Fruit fly (Drosophila melanogaster) whole organism, wandering third instar larva: ENCODE data around the gene CG17364.
A peak's percentile ranks its signal among the peaks of the same experiment; 100 is the strongest.

Experiments used
- Abd-B ChIP-seq: fragments of >200 bp; optimal IDR thresholded peaks from 2 replicates; lab custom pipeline; 2017; ENCODE audit warnings: missing biosample characterization, missing genetic modification characterization
- CG32264 ChIP-seq: fragments of 200-800 bp; sonication (Bioruptor generic); optimal IDR thresholded peaks from 2 replicates; lab custom pipeline; 2016; ENCODE audit warnings: missing biosample characterization, missing genetic modification characterization
- CG9705 ChIP-seq: fragments of 200-800 bp; sonication (Bioruptor generic); optimal IDR thresholded peaks from 2 replicates; lab custom pipeline; 2018; ENCODE audit warnings: missing biosample characterization, mild to moderate bottlenecking, missing genetic modification characterization
- CrebA ChIP-seq: fragments of 200-800 bp; sonication (Bioruptor generic); optimal IDR thresholded peaks from 2 replicates; lab custom pipeline; 2016; ENCODE audit warnings: missing biosample characterization, mild to moderate bottlenecking, missing genetic modification characterization, borderline replicate concordance
- Dfd ChIP-seq: fragments of >200 bp; optimal IDR thresholded peaks from 2 replicates; lab custom pipeline; 2017; ENCODE audit warnings: missing biosample characterization, missing genetic modification characterization
- Dif ChIP-seq: fragments of 200-275, 200-300 bp; sonication (Bioruptor generic); optimal IDR thresholded peaks from 2 replicates; lab custom pipeline; 2018; ENCODE audit warnings: missing biosample characterization, missing genetic modification characterization; ENCODE audit not compliant: partially characterized antibody
- GATAd ChIP-seq: sonication (Bioruptor generic); optimal IDR thresholded peaks from 2 replicates; lab custom pipeline; 2016; ENCODE audit warnings: missing biosample characterization, missing genetic modification characterization
- HLH106 ChIP-seq: fragments of 200-800 bp; optimal IDR thresholded peaks from 3 replicates; lab custom pipeline; 2019; ENCODE audit warnings: missing biosample characterization, mild to moderate bottlenecking, missing genetic modification characterization, moderate library complexity
- Hnf4 ChIP-seq: fragments of 200-800 bp; sonication (Bioruptor generic); optimal IDR thresholded peaks from 2 replicates; lab custom pipeline; 2016; ENCODE audit warnings: missing biosample characterization, mild to moderate bottlenecking, missing genetic modification characterization
- Hr83 ChIP-seq: fragments of 200-300 bp; sonication (Bioruptor generic); optimal IDR thresholded peaks from 2 replicates; lab custom pipeline; 2016; ENCODE audit warnings: missing biosample characterization, mild to moderate bottlenecking, missing genetic modification characterization, moderate library complexity; ENCODE audit not compliant: poor library complexity, severe bottlenecking
- Jra ChIP-seq: sonication (Bioruptor generic); optimal IDR thresholded peaks from 2 replicates; lab custom pipeline; 2016; ENCODE audit warnings: missing biosample characterization, missing genetic modification characterization
- Mio ChIP-seq: sonication (Bioruptor generic); optimal IDR thresholded peaks from 2 replicates; lab custom pipeline; 2016; ENCODE audit warnings: missing biosample characterization, missing genetic modification characterization
- Myc ChIP-seq: fragments of >200 bp; optimal IDR thresholded peaks from 2 replicates; lab custom pipeline; 2017
- OdsH ChIP-seq: fragments of 200-800 bp; sonication (Bioruptor generic); optimal IDR thresholded peaks from 2 replicates; lab custom pipeline; 2016; ENCODE audit warnings: missing biosample characterization, mild to moderate bottlenecking, missing genetic modification characterization
- Rel ChIP-seq, 2 experiments: fragments of 200-800 bp; sonication (Bioruptor generic) in 1 of 2; optimal IDR thresholded peaks; 2 replicates in 1 of 2; 3 replicates in 1 of 2; lab custom pipeline; 2016 to 2019; ENCODE audit warnings: mild to moderate bottlenecking in 2 of 2, missing biosample characterization in 2 of 2, missing genetic modification characterization in 2 of 2, moderate library complexity in 1 of 2
- Sp1 ChIP-seq: fragments of 200-800 bp; sonication (Bioruptor generic); optimal IDR thresholded peaks from 3 replicates; lab custom pipeline; 2019; ENCODE audit warnings: missing biosample characterization, mild to moderate bottlenecking, missing genetic modification characterization, moderate library complexity
- brk ChIP-seq: fragments of 200-800 bp; sonication (Bioruptor generic); optimal IDR thresholded peaks from 2 replicates; lab custom pipeline; 2016; ENCODE audit warnings: missing biosample characterization, mild to moderate bottlenecking, missing genetic modification characterization
- dmrt93B ChIP-seq: fragments of 200-800 bp; sonication (Bioruptor generic); optimal IDR thresholded peaks from 2 replicates; lab custom pipeline; 2018; ENCODE audit warnings: missing biosample characterization, mild to moderate bottlenecking, missing genetic modification characterization
- ey ChIP-seq: fragments of 200-800 bp; sonication (Bioruptor generic); optimal IDR thresholded peaks from 2 replicates; lab custom pipeline; 2016; ENCODE audit warnings: missing biosample characterization, missing genetic modification characterization
- foxo ChIP-seq, 2 experiments: fragments of 200-800 bp; sonication (Bioruptor generic); optimal IDR thresholded peaks; 2 replicates in 1 of 2; 3 replicates in 1 of 2; lab custom pipeline; 2016 to 2017; ENCODE audit warnings: missing biosample characterization in 2 of 2, missing genetic modification characterization in 2 of 2
- h ChIP-seq: fragments of 200-800 bp; sonication (Bioruptor generic); optimal IDR thresholded peaks from 3 replicates; lab custom pipeline; 2016; ENCODE audit warnings: missing biosample characterization, mild to moderate bottlenecking, missing genetic modification characterization
- lola ChIP-seq: fragments of >200 bp; optimal IDR thresholded peaks from 2 replicates; lab custom pipeline; 2017; ENCODE audit warnings: missing biosample characterization, missing genetic modification characterization
- pan ChIP-seq: fragments of >200 bp; optimal IDR thresholded peaks from 2 replicates; lab custom pipeline; 2017
- psq ChIP-seq: fragments of 200-800 bp; sonication (Bioruptor generic); optimal IDR thresholded peaks from 3 replicates; lab custom pipeline; 2017; ENCODE audit warnings: missing biosample characterization, mild to moderate bottlenecking, missing genetic modification characterization, moderate library complexity
- rgr ChIP-seq: fragments of 200-800 bp; sonication (Bioruptor generic); optimal IDR thresholded peaks from 3 replicates; lab custom pipeline; 2016; ENCODE audit warnings: missing biosample characterization, mild to moderate bottlenecking, missing genetic modification characterization
- sage ChIP-seq: fragments of 200-800 bp; sonication (Bioruptor generic); optimal IDR thresholded peaks from 2 replicates; lab custom pipeline; 2016; ENCODE audit warnings: missing biosample characterization, mild to moderate bottlenecking, missing genetic modification characterization
- sv ChIP-seq: fragments of 200-800 bp; sonication (Bioruptor generic); optimal IDR thresholded peaks from 3 replicates; lab custom pipeline; 2016; ENCODE audit warnings: missing biosample characterization, missing genetic modification characterization
- tai ChIP-seq: sonication (Bioruptor generic); optimal IDR thresholded peaks from 2 replicates; lab custom pipeline; 2016; ENCODE audit warnings: missing biosample characterization, missing genetic modification characterization
- usp ChIP-seq: fragments of >200 bp; optimal IDR thresholded peaks from 2 replicates; lab custom pipeline; 2017; ENCODE audit warnings: missing biosample characterization, missing genetic modification characterization

The CG17364 gene

dm6 chr3L:13957212-13957668, 36.0 kb downstream of the CG17364 start:
- TF ChIP-seq foxo (GFP tag; optimal IDR thresholded peaks at IDR 0.05; lab: Kevin White, UChicago) = peak in 1 of 2 experiments; percentile 34
- peak; percentile 5 for TF ChIP-seq h (GFP tag; lab: Kevin White, UChicago)
- no peak for TF ChIP-seq Myc
- TF ChIP-seq Sp1 = no peak
- TF ChIP-seq CG32264 (GFP tag; lab: Kevin White, UChicago) = no peak
- peak; percentile 6 for TF ChIP-seq psq (GFP tag; lab: Kevin White, UChicago)
- no peak for TF ChIP-seq sage
- TF ChIP-seq Dfd = no peak
- no peak for TF ChIP-seq lola
- no peak for TF ChIP-seq ey (GFP tag; lab: Kevin White, UChicago)
- TF ChIP-seq Abd-B = no peak
- TF ChIP-seq Mio = no peak
- no peak for TF ChIP-seq Jra (GFP tag; lab: Kevin White, UChicago)
- no peak for TF ChIP-seq GATAd (GFP tag; lab: Kevin White, UChicago)
- peak; percentile 39 for TF ChIP-seq sv (GFP tag; lab: Kevin White, UChicago)
- TF ChIP-seq brk (GFP tag; lab: Kevin White, UChicago) = no peak
- no peak for TF ChIP-seq Rel (GFP tag; optimal IDR thresholded peaks at IDR 0.05; lab: Kevin White, UChicago)
- TF ChIP-seq Rel (tag; optimal IDR thresholded peaks at IDR 0.05; lab: Kevin White, UChicago) = no peak
- no peak for TF ChIP-seq CG9705
- peak; percentile 19 for TF ChIP-seq rgr (GFP tag; lab: Kevin White, UChicago)
- no peak for TF ChIP-seq Hr83 (GFP tag; lab: Kevin White, UChicago)
- peak; percentile 14 for TF ChIP-seq OdsH
- TF ChIP-seq pan (lab: Kevin White, UChicago) = no peak
- no peak for TF ChIP-seq usp (GFP tag; lab: Kevin White, UChicago)

dm6 chr3L:13956667-13957066, 36.5 kb downstream of the CG17364 start:
- no peak for TF ChIP-seq Hnf4 (GFP tag; lab: Kevin White, UChicago)
- no peak for TF ChIP-seq Mio
- TF ChIP-seq dmrt93B = no peak

- TF ChIP-seq Hnf4 (GFP tag; lab: Kevin White, UChicago) = no peak
- no peak for TF ChIP-seq Rel (GFP tag; optimal IDR thresholded peaks at IDR 0.05; lab: Kevin White, UChicago)
- TF ChIP-seq Rel (tag; optimal IDR thresholded peaks at IDR 0.05; lab: Kevin White, UChicago) = peak; percentile 16
- TF ChIP-seq h (GFP tag; lab: Kevin White, UChicago) = peak; percentile 80
- no peak for TF ChIP-seq Dif (GFP tag; lab: Kevin White, UChicago)
- TF ChIP-seq rgr (GFP tag; lab: Kevin White, UChicago) = no peak
- TF ChIP-seq CrebA (GFP tag; lab: Kevin White, UChicago) = peak; percentile 23
- TF ChIP-seq psq (GFP tag; lab: Kevin White, UChicago) = no peak
- TF ChIP-seq, all 38 proteins: peak for 3
These were observed 40.6 kb downstream of the CG17364 start for dm6 chr3L:13952484-13953048.

dm6 chr3L:13951564-13951963, 41.6 kb downstream of the CG17364 start:
- TF ChIP-seq Sp1 = peak; percentile 4
- peak; percentile 28 for TF ChIP-seq brk (GFP tag; lab: Kevin White, UChicago)
- TF ChIP-seq HLH106 (tag; lab: Kevin White, UChicago) = no peak
- no peak for TF ChIP-seq GATAd (GFP tag; lab: Kevin White, UChicago)
- TF ChIP-seq sage = no peak
- TF ChIP-seq rgr (GFP tag; lab: Kevin White, UChicago) = peak; percentile 38
- no peak for TF ChIP-seq Abd-B
- TF ChIP-seq Hr83 (GFP tag; lab: Kevin White, UChicago) = peak; percentile 16
- TF ChIP-seq tai (GFP tag; lab: Kevin White, UChicago) = peak; percentile 12
- peak; percentile 46 for TF ChIP-seq h (GFP tag; lab: Kevin White, UChicago)

- TF ChIP-seq ey (GFP tag; lab: Kevin White, UChicago) (peak; percentile 22), Mio (no peak), foxo (GFP tag; optimal IDR thresholded peaks at IDR 0.05; lab: Kevin White, UChicago) (peak in 1 of 2 experiments; percentile 21), h (GFP tag; lab: Kevin White, UChicago) (peak; percentile 16), rgr (GFP tag; lab: Kevin White, UChicago) (peak; percentile 10), Myc (no peak), Hr83 (GFP tag; lab: Kevin White, UChicago) (no peak), tai (GFP tag; lab: Kevin White, UChicago) (no peak)
- TF ChIP-seq, all 38 proteins: peak for 4
These were observed 43.6 kb downstream of the CG17364 start for dm6 chr3L:13949440-13950066.
